Worm (Caenorhabditis elegans) whole organism, L4 larva: ENCODE data around the gene T10C6.16.

Experiments
- ZK546.5 ChIP-seq, 2 experiments: sonication (generic microtip); optimal IDR thresholded peaks; 2 replicates each; lab custom pipeline; 2017; ENCODE audit warnings: missing biosample characterization in 2 of 2, missing genetic modification characterization in 2 of 2
- lir-3 ChIP-seq: sonication (generic microtip); optimal IDR thresholded peaks from 2 replicates; lab custom pipeline; 2016; ENCODE audit warnings: mild to moderate bottlenecking, missing genetic modification characterization, missing compliant biosample characterization
- lsy-2 ChIP-seq, 2 experiments: fragments of 150-350 bp in 1 of 2; sonication (generic microtip) in 1 of 2; optimal IDR thresholded peaks; 2 replicates each; lab custom pipeline; 2014 to 2017; ENCODE audit warnings: missing biosample characterization in 2 of 2, missing genetic modification characterization in 2 of 2

- TF ChIP-seq ZK546.5 (tag; optimal IDR thresholded peaks at IDR 0.05; lab: Kevin White, UChicago) (no peak), lir-3 (tag; lab: Kevin White, UChicago) (no peak), lsy-2 (tag; optimal IDR thresholded peaks at IDR 0.05; lab: Kevin White, UChicago) (no peak)
Measured at ce11 chrV:16020042-16020441, 12.8 kb downstream of the T10C6.16 start, which contains the start of gene srx-44.
